Worm (Caenorhabditis elegans): Measurements from ENCODE around the gene T04F3.4.

- TF ChIP-seq zag-1 (tag; optimal IDR thresholded peaks at IDR 0.05) (no peak), lin-13 (GFP tag; optimal IDR thresholded peaks at IDR 0.05) (no peak), aly-2 (tag; optimal IDR thresholded peaks at IDR 0.05) (no peak), snpc-4 (tag; optimal IDR thresholded peaks at IDR 0.05) (no peak), nhr-25 (tag; optimal IDR thresholded peaks at IDR 0.05) (no peak)
Measured at ce11 chrV:11755848-11756247, 7.0 kb downstream of the T04F3.4 start.

Measured in whole organism, L2 larva.